Fruit fly (Drosophila melanogaster) whole organism, embryonic: ENCODE data around the gene CG14102.

Experiments
- CG10321 ChIP-seq: fragments of 200-800 bp; sonication (Bioruptor generic); IDR thresholded peaks from 2 replicates; pipeline ENCODE4 v1.3.6; 2022; ENCODE audit warnings: missing biosample characterization, missing genetic modification characterization
- CG6175 ChIP-seq: fragments of 200-800 bp; sonication (Bioruptor generic); IDR thresholded peaks from 3 replicates; pipeline ENCODE4 v1.3.6; 2022; ENCODE audit warnings: missing biosample characterization, missing genetic modification characterization
- Optix ChIP-seq: fragments of 200-800 bp; sonication (Bioruptor generic); IDR thresholded peaks from 3 replicates; pipeline ENCODE4 v1.3.6; 2022; ENCODE audit warnings: missing biosample characterization, missing genetic modification characterization
- psq ChIP-seq: fragments of 200-800 bp; sonication (Bioruptor generic); optimal IDR thresholded peaks from 2 replicates; lab custom pipeline; 2017; ENCODE audit warnings: missing biosample characterization, missing genetic modification characterization
- ranshi ChIP-seq: fragments of 200-800 bp; sonication (Bioruptor generic); IDR thresholded peaks from 2 replicates; pipeline ENCODE4 v1.3.6; 2022; ENCODE audit warnings: missing biosample characterization, missing genetic modification characterization

dm6 chr3L:19836375-19836937, 35.4 kb upstream of the CG14102 start, which contains the start of gene kto:
- TF ChIP-seq CG10321 (GFP tag; lab: Robert Waterston, UW) (no peak), CG6175 (GFP tag; lab: Robert Waterston, UW) (no peak), Optix (no peak), ranshi (no peak), psq (GFP tag; lab: Kevin White, UChicago) (no peak)
